Worm (Caenorhabditis elegans) whole organism, young adult: Measurements from ENCODE around the gene srh-293.
"Not testable (repeated sequence)": the region's sequence is repeated elsewhere in the genome, so short reads cannot be mapped to it uniquely, and the experiment has no call there.

Experiments used
- B0035.1 ChIP-seq: sonication (generic microtip); optimal IDR thresholded peaks from 2 replicates; lab custom pipeline; 2016; ENCODE audit warnings: missing genetic modification characterization, mild to moderate bottlenecking, missing compliant biosample characterization, missing genotype, missing genetic modification reagents
- C06A6.2 ChIP-seq: fragments of 200-800 bp; sonication (Bioruptor generic); conservative IDR thresholded peaks from 2 replicates; pipeline ENCODE4 v1.3.6; 2022; ENCODE audit warnings: missing genetic modification characterization, missing compliant biosample characterization
- D2030.7 ChIP-seq: fragments of 200-800 bp; sonication (Bioruptor generic); IDR thresholded peaks from 2 replicates; pipeline ENCODE4 v1.3.6; 2022; ENCODE audit warnings: missing genetic modification reagents, missing genetic modification characterization, missing compliant biosample characterization
- F22D6.2 ChIP-seq: sonication (generic microtip); optimal IDR thresholded peaks from 2 replicates; lab custom pipeline; 2016; ENCODE audit warnings: mild to moderate bottlenecking, missing genetic modification characterization, missing compliant biosample characterization
- F39B2.1 ChIP-seq: fragments of 200-800 bp; sonication (Bioruptor generic); IDR thresholded peaks from 2 replicates; pipeline ENCODE4 v1.3.6; 2022; ENCODE audit warnings: missing genetic modification reagents, missing genetic modification characterization, missing compliant biosample characterization
- F49E8.2 ChIP-seq: sonication (generic microtip); optimal IDR thresholded peaks from 3 replicates; lab custom pipeline; 2017; ENCODE audit warnings: missing genetic modification characterization, mild to moderate bottlenecking, missing compliant biosample characterization, antibody characterized with exemption, moderate library complexity; ENCODE audit not compliant: insufficient read depth
- F57A8.1 ChIP-seq: fragments of 200-800 bp; sonication (Bioruptor generic); optimal IDR thresholded peaks from 2 replicates; lab custom pipeline; 2018; ENCODE audit warnings: mild to moderate bottlenecking, missing genetic modification characterization, moderate library complexity, missing compliant biosample characterization
- K11D2.4 ChIP-seq: fragments of 200-800 bp; sonication (Bioruptor generic); IDR thresholded peaks from 2 replicates; pipeline ENCODE4 v1.3.6; 2022; ENCODE audit warnings: missing genetic modification reagents, missing genetic modification characterization, missing compliant biosample characterization
- Y53G8AR.9 ChIP-seq: fragments of 200-800 bp; sonication (Bioruptor generic); conservative IDR thresholded peaks from 2 replicates; pipeline ENCODE4 v1.3.6; 2022; ENCODE audit warnings: missing genetic modification reagents, missing genetic modification characterization, missing compliant biosample characterization
- Y79H2A.3 ChIP-seq: fragments of 200-800 bp; sonication (Bioruptor generic); conservative IDR thresholded peaks from 2 replicates; pipeline ENCODE4 v1.3.6; 2022; ENCODE audit warnings: missing genetic modification reagents, missing genetic modification characterization, missing compliant biosample characterization
- Y95B8A.8 ChIP-seq: fragments of 200-800 bp; sonication (Bioruptor generic); IDR thresholded peaks from 2 replicates; pipeline ENCODE4 v1.3.6; 2022; ENCODE audit warnings: missing genetic modification reagents, missing genetic modification characterization, missing compliant biosample characterization
- ZK185.1 ChIP-seq: sonication (generic microtip); optimal IDR thresholded peaks from 2 replicates; lab custom pipeline; 2016; ENCODE audit warnings: mild to moderate bottlenecking, missing genetic modification characterization, missing compliant biosample characterization; ENCODE audit not compliant: poor library complexity, severe bottlenecking
- ama-1 ChIP-seq, 3 experiments: fragments of 150-350 bp in 1 of 3; sonication (generic microtip) in 2 of 3; optimal IDR thresholded peaks; 2 replicates each; lab custom pipeline; 2014 to 2018; ENCODE audit warnings: missing biosample characterization in 2 of 3, missing genetic modification characterization in 2 of 3, missing genetic modification reagents in 2 of 3
- atf-7 ChIP-seq: sonication (generic microtip); optimal IDR thresholded peaks from 2 replicates; lab custom pipeline; 2017; ENCODE audit warnings: mild to moderate bottlenecking, missing genetic modification characterization, missing compliant biosample characterization
- attf-3 ChIP-seq: fragments of 200-800 bp; sonication (Bioruptor generic); conservative IDR thresholded peaks from 2 replicates; pipeline ENCODE4 v1.3.6; 2022; ENCODE audit warnings: missing genetic modification reagents, missing genetic modification characterization, missing compliant biosample characterization
- bed-2 ChIP-seq: fragments of 200-800 bp; sonication (Bioruptor generic); IDR thresholded peaks from 2 replicates; pipeline ENCODE4 v1.3.6; 2022; ENCODE audit warnings: missing genetic modification reagents, missing genetic modification characterization, missing compliant biosample characterization
- ceh-100 ChIP-seq: fragments of 200-800 bp; sonication (Bioruptor generic); IDR thresholded peaks from 2 replicates; pipeline ENCODE4 v1.3.6; 2022; ENCODE audit warnings: missing genetic modification reagents, missing genetic modification characterization, missing compliant biosample characterization
- ceh-40 ChIP-seq: fragments of 200-800 bp; sonication (Bioruptor generic); IDR thresholded peaks from 2 replicates; pipeline ENCODE4 v1.3.6; 2022; ENCODE audit warnings: missing genetic modification characterization, missing compliant biosample characterization
- egl-18 ChIP-seq: fragments of 200-800 bp; sonication (Bioruptor generic); IDR thresholded peaks from 2 replicates; pipeline ENCODE4 v1.3.6; 2022; ENCODE audit warnings: missing genetic modification reagents, missing genetic modification characterization, missing compliant biosample characterization
- him-1 ChIP-seq: sonication (generic microtip); optimal IDR thresholded peaks from 2 replicates; lab custom pipeline; 2016; ENCODE audit warnings: missing genotype, missing genetic modification reagents, missing genetic modification characterization, missing compliant biosample characterization
- hlh-12 ChIP-seq: sonication (generic microtip); optimal IDR thresholded peaks from 2 replicates; lab custom pipeline; 2016; ENCODE audit warnings: missing genetic modification characterization, missing compliant biosample characterization
- hlh-26 ChIP-seq: fragments of 200-800 bp; sonication (Bioruptor generic); conservative IDR thresholded peaks from 2 replicates; pipeline ENCODE4 v1.3.6; 2022; ENCODE audit warnings: missing genetic modification reagents, missing genetic modification characterization, missing compliant biosample characterization
- hmg-1.2 ChIP-seq: fragments of 200-800 bp; sonication (Bioruptor generic); IDR thresholded peaks from 2 replicates; pipeline ENCODE4 v1.3.6; 2022; ENCODE audit warnings: missing genetic modification reagents, missing genetic modification characterization, missing compliant biosample characterization
- hsf-1 ChIP-seq: fragments of 200-800 bp; sonication (Bioruptor generic); IDR thresholded peaks from 2 replicates; pipeline ENCODE4 v1.3.6; 2022; ENCODE audit warnings: missing genetic modification reagents, missing genetic modification characterization, missing compliant biosample characterization
- let-607 ChIP-seq, 2 experiments: fragments of 200-800 bp in 1 of 2; sonication (Bioruptor generic) in 1 of 2; sonication (generic microtip) in 1 of 2; optimal IDR thresholded peaks; 2 replicates each; lab custom pipeline; 2016 to 2018; ENCODE audit warnings: mild to moderate bottlenecking in 2 of 2, missing compliant biosample characterization in 2 of 2, missing genetic modification characterization in 2 of 2, moderate library complexity in 2 of 2, missing genotype in 1 of 2
- lin-26 ChIP-seq: fragments of 200-800 bp; sonication (Bioruptor generic); IDR thresholded peaks from 2 replicates; pipeline ENCODE4 v1.3.6; 2022; ENCODE audit warnings: missing genetic modification reagents, missing genetic modification characterization, missing compliant biosample characterization
- madf-8 ChIP-seq: fragments of 200-800 bp; sonication (Bioruptor generic); conservative IDR thresholded peaks from 2 replicates; pipeline ENCODE4 v1.3.6; 2022; ENCODE audit warnings: missing genetic modification reagents, missing genetic modification characterization, missing compliant biosample characterization
- mel-28 ChIP-seq: sonication (generic microtip); optimal IDR thresholded peaks from 2 replicates; lab custom pipeline; 2016; ENCODE audit warnings: borderline replicate concordance, mild to moderate bottlenecking, missing genetic modification characterization, missing compliant biosample characterization
- mxl-1 ChIP-seq: sonication (generic microtip); optimal IDR thresholded peaks from 2 replicates; lab custom pipeline; 2016; ENCODE audit warnings: missing genetic modification characterization, missing compliant biosample characterization
- nhr-120 ChIP-seq: fragments of 200-800 bp; sonication (Bioruptor generic); IDR thresholded peaks from 2 replicates; pipeline ENCODE4 v1.3.6; 2022; ENCODE audit warnings: missing genetic modification characterization, missing compliant biosample characterization
- rcor-1 ChIP-seq: fragments of 200-800 bp; sonication (Bioruptor generic); IDR thresholded peaks from 2 replicates; pipeline ENCODE4 v1.3.6; 2022; ENCODE audit warnings: missing genetic modification reagents, missing genetic modification characterization, missing compliant biosample characterization
- rpc-1 ChIP-seq, 2 experiments: fragments of 150-350 bp in 1 of 2; sonication (generic microtip) in 1 of 2; optimal IDR thresholded peaks; 2 replicates each; lab custom pipeline; 2014 to 2018; ENCODE audit warnings: missing biosample characterization in 1 of 2, missing genetic modification characterization in 1 of 2, missing genetic modification reagents in 1 of 2, missing genotype in 1 of 2
- snpc-1.1 ChIP-seq: sonication (generic microtip); optimal IDR thresholded peaks from 2 replicates; lab custom pipeline; 2017; ENCODE audit warnings: missing genetic modification characterization, mild to moderate bottlenecking, missing compliant biosample characterization, antibody characterized with exemption, moderate library complexity, missing genotype, missing genetic modification reagents; ENCODE audit not compliant: insufficient read depth
- snpc-1.3 ChIP-seq: sonication (generic microtip); optimal IDR thresholded peaks from 2 replicates; lab custom pipeline; 2017; ENCODE audit warnings: missing genetic modification characterization, mild to moderate bottlenecking, missing compliant biosample characterization, antibody characterized with exemption, moderate library complexity, missing genotype, missing genetic modification reagents; ENCODE audit not compliant: insufficient read depth
- snpc-3.4 ChIP-seq: sonication (generic microtip); optimal IDR thresholded peaks from 2 replicates; lab custom pipeline; 2017; ENCODE audit warnings: missing genetic modification characterization, mild to moderate bottlenecking, missing compliant biosample characterization, antibody characterized with exemption, moderate library complexity, missing genotype, missing genetic modification reagents
- unc-62 ChIP-seq: fragments of 150-350 bp; optimal IDR thresholded peaks from 2 replicates; lab custom pipeline; 2014; ENCODE audit warnings: missing biosample characterization, missing genetic modification reagents, missing genetic modification characterization
- zim-3 ChIP-seq: sonication (generic microtip); optimal IDR thresholded peaks from 2 replicates; lab custom pipeline; 2017; ENCODE audit warnings: mild to moderate bottlenecking, missing genetic modification characterization, moderate library complexity, missing compliant biosample characterization
- ztf-26 ChIP-seq: sonication (generic microtip); optimal IDR thresholded peaks from 2 replicates; lab custom pipeline; 2017; ENCODE audit warnings: missing genetic modification characterization, missing compliant biosample characterization
- ztf-3 ChIP-seq: fragments of 200-800 bp; sonication (Bioruptor generic); optimal IDR thresholded peaks from 2 replicates; lab custom pipeline; 2018; ENCODE audit warnings: mild to moderate bottlenecking, missing genetic modification characterization, missing compliant biosample characterization

The srh-293 gene

ce11 chrV:15899696-15900095 is 33.8 kb downstream of the srh-293 start, which contains the start of gene T06C12.14:
Gene T06C12.14, plus strand, starts transcription at chrV:15899996.
- TF ChIP-seq hmg-1.2 (GFP tag; lab: Robert Waterston, UW): no peak
- TF ChIP-seq B0035.1 (tag; lab: Kevin White, UChicago): no peak
- TF ChIP-seq ztf-26 (tag; lab: Kevin White, UChicago): no peak
- no peak for TF ChIP-seq him-1
- TF ChIP-seq D2030.7 (GFP tag; lab: Robert Waterston, UW): no peak
- no peak for TF ChIP-seq F22D6.2 (tag; lab: Kevin White, UChicago)
- no peak for TF ChIP-seq rpc-1 (optimal IDR thresholded peaks at IDR 0.05; lab: Kevin White, UChicago)
- no peak for TF ChIP-seq rpc-1 (tag; optimal IDR thresholded peaks at IDR 0.05; lab: Kevin White, UChicago)
- no peak for TF ChIP-seq ceh-40 (GFP tag; lab: Robert Waterston, UW)
- no peak for TF ChIP-seq ceh-100 (GFP tag; lab: Robert Waterston, UW)
- no peak for TF ChIP-seq lin-26
- TF ChIP-seq ztf-3 (GFP tag; lab: Kevin White, UChicago): no peak
- TF ChIP-seq mxl-1: no peak
- TF ChIP-seq Y79H2A.3 (GFP tag; lab: Robert Waterston, UW): no peak
- TF ChIP-seq attf-3: no peak
- TF ChIP-seq ama-1 (optimal IDR thresholded peaks at IDR 0.05; lab: Kevin White, UChicago): no peak
- no peak for TF ChIP-seq ama-1 (GFP tag; optimal IDR thresholded peaks at IDR 0.05; lab: Kevin White, UChicago)
- TF ChIP-seq madf-8: no peak
- no peak for TF ChIP-seq snpc-3.4 (tag; lab: Kevin White, UChicago)
- no peak for TF ChIP-seq egl-18 (GFP tag; lab: Robert Waterston, UW)
- no peak for TF ChIP-seq mel-28
- TF ChIP-seq snpc-1.1 (tag; lab: Kevin White, UChicago): no peak

ce11 chrV:15900564-15900963 is 34.6 kb downstream of the srh-293 start:
- TF ChIP-seq ceh-40 (GFP tag; lab: Robert Waterston, UW): no peak
- no peak for TF ChIP-seq bed-2 (GFP tag; lab: Robert Waterston, UW)
- TF ChIP-seq lin-26: no peak
- TF ChIP-seq zim-3 (tag; lab: Kevin White, UChicago): no peak
- no peak for TF ChIP-seq K11D2.4 (GFP tag; lab: Robert Waterston, UW)
- no peak for TF ChIP-seq atf-7
- TF ChIP-seq let-607 (tag; optimal IDR thresholded peaks at IDR 0.05; lab: Kevin White, UChicago): no peak
- TF ChIP-seq mxl-1: no peak
- TF ChIP-seq hlh-26 (GFP tag; lab: Robert Waterston, UW): no peak
- TF ChIP-seq hmg-1.2 (GFP tag; lab: Robert Waterston, UW): no peak

- not testable (repeated sequence) for TF ChIP-seq Y53G8AR.9 (GFP tag; lab: Robert Waterston, UW); unc-62 (GFP tag; lab: Kevin White, UChicago); hlh-12 (tag; lab: Kevin White, UChicago)
Observed at ce11 chrV:15905530-15905929, 39.6 kb downstream of the srh-293 start, which contains the start of the genes F35E8.1 and F35E8.2. Gene F35E8.1, minus strand, starts transcription at chrV:15905630. Gene F35E8.2, plus strand, starts transcription at chrV:15905661.

- TF ChIP-seq F57A8.1 (GFP tag; lab: Kevin White, UChicago): no peak
- TF ChIP-seq ztf-3 (GFP tag; lab: Kevin White, UChicago): no peak
- no peak for TF ChIP-seq hsf-1
- no peak for TF ChIP-seq snpc-3.4 (tag; lab: Kevin White, UChicago)
- TF ChIP-seq snpc-1.3 (tag; lab: Kevin White, UChicago): no peak
- TF ChIP-seq C06A6.2: no peak
- TF ChIP-seq Y95B8A.8: no peak
- no peak for TF ChIP-seq ZK185.1 (tag; lab: Kevin White, UChicago)
- no peak for TF ChIP-seq let-607 (tag; optimal IDR thresholded peaks at IDR 0.05; lab: Kevin White, UChicago)
- TF ChIP-seq F39B2.1 (GFP tag; lab: Robert Waterston, UW): no peak
- no peak for TF ChIP-seq rpc-1 (optimal IDR thresholded peaks at IDR 0.05; lab: Kevin White, UChicago)
- no peak for TF ChIP-seq rpc-1 (tag; optimal IDR thresholded peaks at IDR 0.05; lab: Kevin White, UChicago)
- TF ChIP-seq B0035.1 (tag; lab: Kevin White, UChicago): no peak
- TF ChIP-seq nhr-120 (GFP tag; lab: Robert Waterston, UW): no peak
- TF ChIP-seq rcor-1 (GFP tag; lab: Robert Waterston, UW): no peak
- TF ChIP-seq F49E8.2 (tag; lab: Kevin White, UChicago): no peak
Observed at ce11 chrV:15911848-15912247, 45.9 kb downstream of the srh-293 start, which contains the start of gene F35E8.6. Gene F35E8.6, plus strand, starts transcription at chrV:15912148.
